Worm (Caenorhabditis elegans) whole organism, L2 larva: ENCODE data around the gene T04B8.5.

Experiments
- ama-1 ChIP-seq: fragments of 150-350 bp; optimal IDR thresholded peaks from 2 replicates; lab custom pipeline; 2018; ENCODE audit warnings: inconsistent platforms
- lin-39 ChIP-seq: fragments of 150-350 bp; optimal IDR thresholded peaks from 2 replicates; lab custom pipeline; 2014; ENCODE audit warnings: missing biosample characterization, missing genetic modification reagents, missing genetic modification characterization
- nhr-129 ChIP-seq: fragments of 150-350 bp; optimal IDR thresholded peaks from 2 replicates; lab custom pipeline; 2014; ENCODE audit warnings: missing biosample characterization, missing genetic modification characterization
- zag-1 ChIP-seq: fragments of 150-350 bp; optimal IDR thresholded peaks from 2 replicates; lab custom pipeline; 2014; ENCODE audit warnings: missing biosample characterization, missing genetic modification characterization

DNA sequence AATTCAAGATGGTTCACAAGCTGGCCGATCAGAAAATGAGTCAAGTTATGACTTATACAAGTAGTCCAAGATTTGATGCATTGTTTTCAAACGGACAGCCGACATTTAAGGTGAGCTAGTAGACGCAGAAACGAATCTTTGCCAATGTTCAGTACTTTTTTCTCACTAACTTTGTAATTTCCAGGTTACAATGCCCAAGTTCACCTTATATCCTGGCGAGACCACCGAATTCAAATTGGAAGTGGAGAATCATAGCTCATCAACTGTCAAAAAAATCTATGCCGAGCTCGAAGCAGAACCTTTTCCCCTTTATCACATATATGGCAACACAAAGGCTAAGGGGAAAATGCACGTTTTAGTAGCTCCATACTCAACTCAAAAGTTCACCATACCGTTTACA lies 3.6 kb upstream of the T04B8.5 start:
- TF ChIP-seq nhr-129 (tag; lab: Kevin White, UChicago), result no peak
- TF ChIP-seq ama-1 (lab: Kevin White, UChicago), result no peak
- TF ChIP-seq lin-39, result no peak
- TF ChIP-seq zag-1 (tag; lab: Kevin White, UChicago), result no peak
